Worm (Caenorhabditis elegans) whole organism, L1 larva: ENCODE measurements around the gene C14A4.12.

Experiments
- C16A3.4 ChIP-seq: fragments of 150-350 bp; optimal IDR thresholded peaks from 2 replicates; lab custom pipeline; 2014; ENCODE audit warnings: missing biosample characterization, missing genetic modification characterization
- F16B12.6 ChIP-seq: fragments of 150-350 bp; optimal IDR thresholded peaks from 2 replicates; lab custom pipeline; 2014; ENCODE audit warnings: missing biosample characterization, missing genetic modification characterization
- aly-2 ChIP-seq: fragments of 150-350 bp; optimal IDR thresholded peaks from 2 replicates; lab custom pipeline; 2014; ENCODE audit warnings: missing biosample characterization, missing genetic modification characterization
- ama-1 ChIP-seq: fragments of 150-350 bp; optimal IDR thresholded peaks from 2 replicates; lab custom pipeline; 2014
- blmp-1 ChIP-seq: fragments of 150-350 bp; optimal IDR thresholded peaks from 2 replicates; lab custom pipeline; 2014; ENCODE audit warnings: missing biosample characterization, missing genetic modification characterization
- ceh-8 ChIP-seq: fragments of 200-800 bp; sonication (Bioruptor generic); optimal IDR thresholded peaks from 2 replicates; lab custom pipeline; 2018; ENCODE audit warnings: mild to moderate bottlenecking, missing genetic modification characterization, moderate library complexity, missing compliant biosample characterization
- ceh-90 ChIP-seq: sonication (generic microtip); optimal IDR thresholded peaks from 2 replicates; lab custom pipeline; 2016; ENCODE audit warnings: missing genetic modification characterization, missing compliant biosample characterization
- ces-1 ChIP-seq: fragments of 150-350 bp; optimal IDR thresholded peaks from 2 replicates; lab custom pipeline; 2014; ENCODE audit warnings: missing biosample characterization, missing genetic modification reagents, missing genetic modification characterization
- dpl-1 ChIP-seq, 3 experiments: fragments of 150-350 bp in 2 of 3; sonication (generic microtip) in 1 of 3; optimal IDR thresholded peaks; 2 replicates each; lab custom pipeline; 2014 to 2017; ENCODE audit warnings: missing biosample characterization in 3 of 3, missing genetic modification characterization in 3 of 3, missing genetic modification reagents in 3 of 3
- dsc-1 ChIP-seq: sonication (generic microtip); optimal IDR thresholded peaks from 2 replicates; lab custom pipeline; 2016; ENCODE audit warnings: mild to moderate bottlenecking, missing genetic modification characterization, missing compliant biosample characterization
- efl-1 ChIP-seq, 4 experiments: fragments of 150-350 bp; optimal IDR thresholded peaks in 3 of 4; peaks in 1 of 4; 1 replicate in 1 of 4; 2 replicates in 3 of 4; lab custom pipeline; 2014; ENCODE audit warnings: missing biosample characterization in 2 of 4, missing genetic modification characterization in 2 of 4, missing genetic modification reagents in 2 of 4
- elt-2 ChIP-seq: sonication (generic microtip); optimal IDR thresholded peaks from 2 replicates; lab custom pipeline; 2016; ENCODE audit warnings: missing genetic modification characterization, mild to moderate bottlenecking, inconsistent platforms, missing compliant biosample characterization, missing genetic modification reagents
- elt-3 ChIP-seq, 6 experiments: fragments of 150-350 bp in 1 of 6; sonication (generic microtip); optimal IDR thresholded peaks; 2 replicates each; lab custom pipeline; 2017 to 2018; ENCODE audit warnings: missing biosample characterization in 6 of 6, missing genetic modification characterization in 6 of 6, inconsistent platforms in 1 of 6
- fkh-8 ChIP-seq: sonication (generic microtip); optimal IDR thresholded peaks from 2 replicates; lab custom pipeline; 2016; ENCODE audit warnings: mild to moderate bottlenecking, missing genetic modification characterization, missing compliant biosample characterization
- fos-1 ChIP-seq: fragments of 150-350 bp; optimal IDR thresholded peaks from 2 replicates; lab custom pipeline; 2014; ENCODE audit warnings: missing biosample characterization, missing genetic modification characterization
- grh-1 ChIP-seq: fragments of 200-800 bp; sonication (Bioruptor generic); IDR thresholded peaks from 2 replicates; pipeline ENCODE4 v1.3.6; 2022; ENCODE audit warnings: missing genetic modification reagents, missing genetic modification characterization, missing compliant biosample characterization
- irx-1 ChIP-seq: sonication (generic microtip); optimal IDR thresholded peaks from 2 replicates; lab custom pipeline; 2016; ENCODE audit warnings: missing genetic modification characterization, missing compliant biosample characterization
- lin-39 ChIP-seq: fragments of 150-350 bp; optimal IDR thresholded peaks from 2 replicates; lab custom pipeline; 2014; ENCODE audit warnings: missing biosample characterization, missing genetic modification reagents, missing genetic modification characterization
- mab-9 ChIP-seq: fragments of 200-800 bp; sonication (Bioruptor generic); IDR thresholded peaks from 2 replicates; pipeline ENCODE4 v1.3.6; 2022; ENCODE audit warnings: missing genetic modification reagents, missing genetic modification characterization, missing compliant biosample characterization
- mdl-1 ChIP-seq, 2 experiments: fragments of 150-350 bp; optimal IDR thresholded peaks; 2 replicates each; lab custom pipeline; 2014 to 2017; ENCODE audit warnings: missing biosample characterization in 2 of 2, missing genetic modification characterization in 2 of 2, inconsistent platforms in 1 of 2
- mef-2 ChIP-seq: fragments of 150-350 bp; optimal IDR thresholded peaks from 2 replicates; lab custom pipeline; 2014; ENCODE audit warnings: missing biosample characterization, missing genetic modification characterization
- nhr-11 ChIP-seq: fragments of 150-350 bp; optimal IDR thresholded peaks from 2 replicates; lab custom pipeline; 2014; ENCODE audit warnings: missing biosample characterization, missing genetic modification characterization
- nhr-19 ChIP-seq: fragments of 200-800 bp; sonication (Bioruptor generic); conservative IDR thresholded peaks from 2 replicates; pipeline ENCODE4 v1.3.6; 2022; ENCODE audit warnings: missing genetic modification characterization, missing compliant biosample characterization
- nhr-47 ChIP-seq: sonication (generic microtip); optimal IDR thresholded peaks from 2 replicates; lab custom pipeline; 2016; ENCODE audit warnings: mild to moderate bottlenecking, missing genetic modification characterization, moderate library complexity, missing compliant biosample characterization
- nhr-84 ChIP-seq: sonication (generic microtip); optimal IDR thresholded peaks from 2 replicates; lab custom pipeline; 2017; ENCODE audit warnings: missing biosample characterization, missing genetic modification characterization
- nhr-85 ChIP-seq: sonication (generic microtip); peaks from one replicate; lab custom pipeline; 2016; ENCODE audit warnings: missing genetic modification characterization, inconsistent platforms, missing compliant biosample characterization
- pag-3 ChIP-seq: sonication (generic microtip); optimal IDR thresholded peaks from 2 replicates; lab custom pipeline; 2017; ENCODE audit warnings: missing genetic modification characterization, mild to moderate bottlenecking, missing compliant biosample characterization, antibody characterized with exemption, borderline replicate concordance; ENCODE audit not compliant: insufficient read depth
- skn-1 ChIP-seq: fragments of 150-350 bp; optimal IDR thresholded peaks from 2 replicates; lab custom pipeline; 2014; ENCODE audit warnings: missing biosample characterization, missing genetic modification characterization
- snu-23 ChIP-seq: sonication (generic microtip); optimal IDR thresholded peaks from 2 replicates; lab custom pipeline; 2016; ENCODE audit warnings: missing genetic modification characterization, missing compliant biosample characterization
- swsn-7 ChIP-seq: sonication (generic microtip); optimal IDR thresholded peaks from 2 replicates; lab custom pipeline; 2016; ENCODE audit warnings: missing genetic modification characterization, missing compliant biosample characterization
- tlp-1 ChIP-seq: fragments of 150-350 bp; optimal IDR thresholded peaks from 2 replicates; lab custom pipeline; 2014; ENCODE audit warnings: missing biosample characterization, missing genetic modification characterization
- unc-30 ChIP-seq: sonication (generic microtip); optimal IDR thresholded peaks from 2 replicates; lab custom pipeline; 2017; ENCODE audit warnings: missing biosample characterization, missing genetic modification characterization
- unc-86 ChIP-seq: sonication (generic microtip); optimal IDR thresholded peaks from 2 replicates; lab custom pipeline; 2016; ENCODE audit warnings: missing genetic modification characterization, missing compliant biosample characterization
- unc-98 ChIP-seq: fragments of 200-800 bp; sonication (Bioruptor generic); IDR thresholded peaks from 2 replicates; pipeline ENCODE4 v1.3.6; 2022; ENCODE audit warnings: missing genetic modification characterization, missing compliant biosample characterization
- vab-15 ChIP-seq: sonication (generic microtip); optimal IDR thresholded peaks from 2 replicates; lab custom pipeline; 2017; ENCODE audit warnings: missing genotype, mild to moderate bottlenecking, missing genetic modification characterization, missing compliant biosample characterization
- xbp-1 ChIP-seq: sonication (generic microtip); optimal IDR thresholded peaks from 2 replicates; lab custom pipeline; 2016; ENCODE audit warnings: missing genetic modification characterization, missing compliant biosample characterization
- zag-1 ChIP-seq: fragments of 150-350 bp; optimal IDR thresholded peaks from 2 replicates; lab custom pipeline; 2014; ENCODE audit warnings: missing biosample characterization, missing genetic modification characterization
- ztf-11 ChIP-seq, 2 experiments: sonication (generic microtip); optimal IDR thresholded peaks; 2 replicates each; lab custom pipeline; 2016 to 2017; ENCODE audit warnings: missing genetic modification characterization in 2 of 2, missing biosample characterization in 1 of 2, missing compliant biosample characterization in 1 of 2

C14A4.12 gene

DNA sequence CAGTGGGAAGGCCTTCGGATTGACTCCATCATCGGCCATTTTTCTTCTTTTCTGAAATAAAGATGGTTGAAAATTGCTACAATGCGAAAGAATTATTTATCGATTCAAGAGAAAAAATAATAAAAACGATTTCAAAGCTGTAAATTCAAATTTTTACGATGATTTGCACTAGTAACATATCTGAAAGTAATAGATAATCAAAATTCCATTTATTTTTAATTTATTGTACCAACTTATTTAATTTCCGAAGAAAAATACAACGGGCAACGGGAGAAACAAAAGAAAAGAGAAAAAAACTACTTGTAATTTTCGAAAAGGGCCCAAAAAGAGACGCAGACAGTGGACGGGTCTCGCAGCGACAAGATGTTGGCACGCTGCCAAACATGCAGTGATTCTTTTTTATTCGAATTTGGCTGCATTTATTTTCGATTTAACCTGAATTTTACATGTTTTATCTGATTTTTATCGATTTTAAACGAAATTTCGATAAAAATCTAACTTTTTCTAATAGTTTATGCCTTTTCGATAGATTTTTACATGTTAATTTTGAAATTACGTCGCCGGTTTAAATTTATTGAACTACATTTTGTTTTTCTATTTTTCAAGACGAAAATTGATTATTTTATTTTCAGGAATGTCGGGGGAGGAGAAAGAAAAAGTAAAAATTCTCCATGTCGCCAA, 45.9 kb downstream of the C14A4.12 start, which contains the start of the genes snu-13 and rsp-7 (continued):
- TF ChIP-seq ama-1 (lab: Kevin White, UChicago) (no peak), ceh-8 (GFP tag; lab: Kevin White, UChicago) (no peak), dsc-1 (tag; lab: Kevin White, UChicago) (peak; percentile 49), irx-1 (tag; lab: Kevin White, UChicago) (peak; percentile 5), pag-3 (tag; lab: Kevin White, UChicago) (peak; percentile 84), nhr-11 (tag; lab: Kevin White, UChicago) (peak; percentile 14), unc-30 (tag; lab: Kevin White, UChicago) (no peak), unc-86 (tag; lab: Kevin White, UChicago) (peak; percentile 23), nhr-47 (peak; percentile 68), skn-1 (tag; lab: Kevin White, UChicago) (peak; percentile 78), mab-9 (no peak), lin-39 (no peak), ztf-11 (tag; optimal IDR thresholded peaks at IDR 0.05; lab: Kevin White, UChicago) (no peak), elt-3 (tag; optimal IDR thresholded peaks at IDR 0.05; lab: Kevin White, UChicago) (peak in 2 of 6 experiments; percentile 58 to 91), tlp-1 (tag; lab: Kevin White, UChicago) (no peak), C16A3.4 (tag; lab: Kevin White, UChicago) (peak; percentile 60), grh-1 (peak; percentile 53; the same call in 1 of the 2 replicates), snu-23 (GFP tag; lab: Kevin White, UChicago) (peak; percentile 78), nhr-84 (tag; lab: Kevin White, UChicago) (no peak), mdl-1 (tag; optimal IDR thresholded peaks at IDR 0.05; lab: Kevin White, UChicago) (peak in 1 of 2 experiments; percentile 44), fos-1 (tag; lab: Kevin White, UChicago) (no peak), F16B12.6 (tag; lab: Kevin White, UChicago) (peak; percentile 49), xbp-1 (peak; percentile 71), mef-2 (no peak), ces-1 (GFP tag; lab: Kevin White, UChicago) (no peak), aly-2 (peak; percentile 37), swsn-7 (tag; lab: Kevin White, UChicago) (peak; percentile 68), ceh-90 (tag; lab: Kevin White, UChicago) (no peak), elt-2 (tag; lab: Kevin White, UChicago) (peak; percentile 10), fkh-8 (tag; lab: Kevin White, UChicago) (peak; percentile 37), nhr-85 (peak; percentile 82), dpl-1 (GFP tag; optimal IDR thresholded peaks at IDR 0.05; lab: Kevin White, UChicago) (peak; percentile 70 to 76 (median 76)), blmp-1 (tag; lab: Kevin White, UChicago) (peak; percentile 68)

- TF ChIP-seq unc-98 (GFP tag; lab: Robert Waterston, UW) (no peak), vab-15 (tag; lab: Kevin White, UChicago) (no peak), nhr-19 (GFP tag; lab: Robert Waterston, UW) (no peak), grh-1 (no peak), C16A3.4 (tag; lab: Kevin White, UChicago) (no peak), ztf-11 (tag; optimal IDR thresholded peaks at IDR 0.05; lab: Kevin White, UChicago) (no peak), efl-1 (optimal IDR thresholded peaks at IDR 0.05; lab: Kevin White, UChicago) (no peak), efl-1 (GFP tag; optimal IDR thresholded peaks at IDR 0.05 in 1 of 2; lab: Kevin White, UChicago) (peak in 1 of 2 experiments; percentile 51)
These were observed 46.7 kb downstream of the C14A4.12 start for ce11 chrII:10659585-10659984.

- no peak for TF ChIP-seq zag-1
- peak; percentile 10 for TF ChIP-seq nhr-85
These were observed 48.0 kb downstream of the C14A4.12 start, which contains the start of gene marc-2 for ce11 chrII:10660892-10661291. Gene marc-2 (minus strand): TSS chrII:10660992.
